Fruit fly (Drosophila melanogaster) whole organism: ENCODE measurements around the gene Lcch3.

Experiments
- CG8478 ChIP-seq: fragments of >200 bp; optimal IDR thresholded peaks from 2 replicates; lab custom pipeline; 2018; ENCODE audit warnings: inconsistent platforms
- Dll ChIP-seq: fragments of >200 bp; optimal IDR thresholded peaks from 2 replicates; lab custom pipeline; 2017
- pan ChIP-seq: fragments of >200 bp; optimal IDR thresholded peaks from 2 replicates; lab custom pipeline; 2017
- psq ChIP-seq: fragments of >200 bp; optimal IDR thresholded peaks from 2 replicates; lab custom pipeline; 2017
- usp ChIP-seq: fragments of >200 bp; optimal IDR thresholded peaks from 2 replicates; lab custom pipeline; 2017; ENCODE audit warnings: missing biosample characterization, missing genetic modification characterization, mixed read lengths

DNA sequence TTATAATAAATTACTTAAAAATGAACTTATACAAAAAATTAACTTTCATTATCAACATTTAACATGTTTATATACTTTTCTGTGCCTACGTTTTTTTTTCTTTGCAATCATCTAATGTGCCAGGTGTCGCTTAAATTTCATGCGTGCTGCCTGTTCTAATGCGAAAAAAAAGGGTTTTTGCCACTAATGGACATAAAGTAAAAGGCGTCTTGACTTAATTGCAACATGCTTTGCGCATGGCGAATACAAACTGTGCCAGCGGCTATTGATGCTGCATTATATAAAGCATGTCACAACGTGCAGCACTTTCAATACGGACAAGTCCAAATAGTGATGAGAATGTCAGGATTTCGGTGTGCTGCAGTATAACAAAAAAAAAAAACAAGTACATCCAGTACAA, 3.2 kb upstream of the Lcch3 start, which contains the start of gene CG8916:
- TF ChIP-seq psq (lab: Kevin White, UChicago) (no peak), usp (no peak), CG8478 (lab: Kevin White, UChicago) (no peak), pan (no peak), Dll (lab: Kevin White, UChicago) (no peak)
